Fruit fly (Drosophila melanogaster): ENCODE results near the gene PGRP-SB2.

The PGRP-SB2 gene

DNA sequence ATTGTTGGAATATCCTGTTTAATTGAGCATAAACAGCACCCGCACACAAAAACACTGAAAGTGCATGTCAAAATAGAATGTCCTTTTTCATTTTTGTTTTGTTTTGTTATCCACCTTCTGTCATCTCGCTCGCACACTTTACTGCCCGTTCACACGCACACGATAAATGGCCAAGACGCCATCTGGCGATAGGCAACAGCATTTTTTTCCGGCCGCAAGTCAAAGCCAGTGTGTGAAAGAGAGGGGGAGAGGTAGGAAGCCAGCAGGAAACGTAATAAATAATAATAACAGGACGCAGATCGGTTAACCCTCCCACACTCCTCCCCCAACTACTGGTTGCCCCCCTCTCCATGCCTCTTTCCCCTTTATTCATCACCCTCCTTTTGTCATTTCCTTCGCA lies 43.5 kb downstream of the PGRP-SB2 start (continued):
- TF ChIP-seq CG12219 (GFP tag; optimal IDR thresholded peaks at IDR 0.05) (peak; percentile 29), lbe (GFP tag; optimal IDR thresholded peaks at IDR 0.05) (no peak), wdn (GFP tag; IDR thresholded peaks at IDR 0.05) (no peak), pnt (GFP tag; optimal IDR thresholded peaks at IDR 0.05) (no peak), CG1529 (GFP tag; optimal IDR thresholded peaks at IDR 0.05) (no peak), ara (GFP tag; IDR thresholded peaks at IDR 0.05) (peak; percentile 35; the same call in 1 of the 2 replicates), trh (GFP tag; optimal IDR thresholded peaks at IDR 0.05) (no peak), tll (GFP tag; optimal IDR thresholded peaks at IDR 0.05) (peak in 1 of 2 experiments; percentile 90), pho (GFP tag; optimal IDR thresholded peaks at IDR 0.05) (no peak), CG17802 (tag; optimal IDR thresholded peaks at IDR 0.05) (peak; percentile 96), CG9932 (GFP tag; IDR thresholded peaks at IDR 0.05) (no peak), CG43689 (GFP tag; IDR thresholded peaks at IDR 0.05) (no peak), gcm2 (GFP tag; optimal IDR thresholded peaks at IDR 0.05) (no peak), run (tag; optimal IDR thresholded peaks at IDR 0.05) (no peak), tio (GFP tag; optimal IDR thresholded peaks at IDR 0.05) (no peak), Oaz (GFP tag; IDR thresholded peaks at IDR 0.05) (0 out of 2 replicates have a peak, but pooled peaks have one; percentile 19), CG11560 (tag; IDR thresholded peaks at IDR 0.05) (no peak), cas (GFP tag; IDR thresholded peaks at IDR 0.05) (no peak), HmgZ (tag; optimal IDR thresholded peaks at IDR 0.05) (no peak), CG13287 (GFP tag; IDR thresholded peaks at IDR 0.05; ENCODE audit: partially characterized antibody) (no peak), Myb (GFP tag; optimal IDR thresholded peaks at IDR 0.05) (no peak), D19B (GFP tag; optimal IDR thresholded peaks at IDR 0.05) (no peak), Sin3A (optimal IDR thresholded peaks at IDR 0.05) (no peak), shn (GFP tag; optimal IDR thresholded peaks at IDR 0.05) (peak; percentile 39), ems (GFP tag; optimal IDR thresholded peaks at IDR 0.05) (no peak), Nf-YC (tag; optimal IDR thresholded peaks at IDR 0.05) (no peak), Oli (tag; optimal IDR thresholded peaks at IDR 0.05) (no peak), croc (GFP tag; conservative IDR thresholded peaks at IDR 0.05) (no peak), CG12744 (GFP tag; optimal IDR thresholded peaks at IDR 0.05) (no peak), CG12071 (GFP tag; optimal IDR thresholded peaks at IDR 0.05) (peak; percentile 58), CG7987 (GFP tag; optimal IDR thresholded peaks at IDR 0.05) (peak; percentile 41), CG34376 (GFP tag; optimal IDR thresholded peaks at IDR 0.05) (no peak), CG6683 (GFP tag; optimal IDR thresholded peaks at IDR 0.05) (no peak), HLHmδ (GFP tag; optimal IDR thresholded peaks at IDR 0.05) (peak; percentile 92), CG30403 (GFP tag; optimal IDR thresholded peaks at IDR 0.05) (no peak), CG11695 (GFP tag; IDR thresholded peaks at IDR 0.05) (no peak), Atf-2 (GFP tag; optimal IDR thresholded peaks at IDR 0.05) (no peak), H2.0 (GFP tag; IDR thresholded peaks at IDR 0.05) (no peak), CoRest (tag; optimal IDR thresholded peaks at IDR 0.05) (no peak), emc (GFP tag; optimal IDR thresholded peaks at IDR 0.05) (no peak), CG18476 (GFP tag; optimal IDR thresholded peaks at IDR 0.05) (no peak), Sry-β (GFP tag; optimal IDR thresholded peaks at IDR 0.05) (no peak), HLH3B (GFP tag; IDR thresholded peaks at IDR 0.05) (no peak), cato (GFP tag; optimal IDR thresholded peaks at IDR 0.05; ENCODE audit: borderline replicate concordance) (no peak), Pdp1 (GFP tag; optimal IDR thresholded peaks at IDR 0.05) (peak in 1 of 2 experiments; percentile 9), CG8944 (GFP tag; optimal IDR thresholded peaks at IDR 0.05) (no peak), CG12299 (tag; optimal IDR thresholded peaks at IDR 0.05) (no peak), ci (GFP tag; IDR thresholded peaks at IDR 0.05) (peak; percentile 79), Atf6 (GFP tag; IDR thresholded peaks at IDR 0.05) (peak; percentile 39), oc (tag; optimal IDR thresholded peaks at IDR 0.05) (no peak), scrt (GFP tag; optimal IDR thresholded peaks at IDR 0.05) (no peak), dimm (GFP tag; IDR thresholded peaks at IDR 0.05) (no peak)
